Worm (Caenorhabditis elegans): ENCODE data around the gene nhr-27.

Gene nhr-27

DNA sequence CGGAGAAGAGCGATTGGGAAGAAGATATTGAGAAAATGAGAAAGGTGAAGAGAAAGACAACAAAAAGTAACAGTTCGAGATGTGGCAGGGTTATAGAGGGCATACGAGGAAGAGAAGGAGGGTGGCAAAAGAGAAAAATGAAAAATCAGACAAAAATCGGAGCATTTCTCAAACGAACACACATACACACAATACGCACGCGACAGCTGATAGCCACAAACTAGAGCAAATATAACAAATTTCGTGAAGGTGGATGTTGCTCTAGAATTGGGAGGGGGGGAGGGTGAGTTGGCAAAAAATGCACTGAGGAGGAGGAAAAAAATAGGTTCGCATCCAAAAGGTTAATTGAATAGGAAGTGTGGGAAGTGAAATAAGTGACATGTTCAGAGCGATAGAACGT, 17.1 kb upstream of the nhr-27 start:
- no peak for TF ChIP-seq dao-5 (tag; optimal IDR thresholded peaks at IDR 0.05)
- no peak for TF ChIP-seq him-1 (tag; optimal IDR thresholded peaks at IDR 0.05)
- no peak for TF ChIP-seq W03F9.2 (tag; optimal IDR thresholded peaks at IDR 0.05)

DNA sequence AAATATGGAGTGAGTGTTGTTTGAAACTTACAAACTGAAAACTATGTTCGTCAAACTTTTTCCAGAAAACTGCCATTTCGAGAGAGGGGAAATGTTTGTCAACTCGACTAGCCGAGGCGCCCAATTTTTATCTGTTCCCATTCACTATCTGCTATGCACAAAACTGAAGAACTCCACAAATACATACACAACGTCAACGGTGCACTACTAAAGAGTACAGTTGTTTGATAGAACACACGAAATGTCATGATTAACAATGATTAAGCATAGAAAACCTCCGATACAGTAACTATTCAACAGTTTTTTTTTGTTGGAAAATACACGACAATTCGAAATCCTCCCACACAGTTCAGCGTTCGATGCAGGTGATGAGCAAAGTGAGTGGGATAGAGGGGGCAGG, 11.4 kb upstream of the nhr-27 start:
- TF ChIP-seq dao-5 (tag; optimal IDR thresholded peaks at IDR 0.05) (no peak), him-1 (tag; optimal IDR thresholded peaks at IDR 0.05) (no peak), W03F9.2 (tag; optimal IDR thresholded peaks at IDR 0.05) (no peak)

DNA sequence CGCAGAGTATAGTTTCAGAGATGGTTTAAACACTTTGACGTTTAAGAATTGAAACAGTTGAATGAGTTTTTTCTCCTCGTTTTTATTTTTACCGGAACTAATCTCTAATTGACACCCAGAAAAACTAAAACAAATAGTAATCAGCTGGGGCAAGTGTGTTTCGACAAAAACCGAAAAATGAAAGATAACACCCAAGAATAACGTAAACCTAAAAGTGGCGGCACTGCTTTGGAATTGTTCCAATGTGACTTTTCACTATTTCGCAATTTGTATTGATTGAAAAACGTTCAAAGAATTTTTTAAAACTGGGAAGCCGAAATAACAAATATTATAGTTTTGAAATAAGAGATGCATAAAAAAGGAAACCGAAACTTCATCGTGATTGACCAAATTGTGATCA, 10.7 kb upstream of the nhr-27 start:
- no peak for TF ChIP-seq W03F9.2 (tag; optimal IDR thresholded peaks at IDR 0.05)
- no peak for TF ChIP-seq dao-5 (tag; optimal IDR thresholded peaks at IDR 0.05)
- no peak for TF ChIP-seq him-1 (tag; optimal IDR thresholded peaks at IDR 0.05)

DNA sequence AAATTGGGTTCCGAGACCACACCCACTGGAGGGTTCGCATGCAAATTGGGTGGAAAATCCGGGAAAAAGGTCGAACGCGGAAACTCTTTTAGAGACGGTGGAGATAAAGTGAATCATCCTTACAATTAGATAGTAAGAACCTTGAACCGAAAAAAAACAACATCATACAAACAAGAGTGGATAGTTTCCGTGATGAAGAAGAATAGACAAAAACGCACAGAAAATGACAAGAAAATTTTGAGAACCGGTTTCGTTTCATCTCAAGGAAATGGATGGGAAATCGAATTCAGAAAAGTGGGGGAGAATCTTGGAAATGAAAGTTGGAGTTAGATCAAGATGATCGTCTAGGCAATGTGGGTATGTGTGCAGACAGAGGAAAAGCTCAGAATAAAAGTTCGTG, 7.2 kb upstream of the nhr-27 start:
- TF ChIP-seq dao-5 (tag; optimal IDR thresholded peaks at IDR 0.05): no peak
- TF ChIP-seq W03F9.2 (tag; optimal IDR thresholded peaks at IDR 0.05): no peak
- no peak for TF ChIP-seq him-1 (tag; optimal IDR thresholded peaks at IDR 0.05)

DNA sequence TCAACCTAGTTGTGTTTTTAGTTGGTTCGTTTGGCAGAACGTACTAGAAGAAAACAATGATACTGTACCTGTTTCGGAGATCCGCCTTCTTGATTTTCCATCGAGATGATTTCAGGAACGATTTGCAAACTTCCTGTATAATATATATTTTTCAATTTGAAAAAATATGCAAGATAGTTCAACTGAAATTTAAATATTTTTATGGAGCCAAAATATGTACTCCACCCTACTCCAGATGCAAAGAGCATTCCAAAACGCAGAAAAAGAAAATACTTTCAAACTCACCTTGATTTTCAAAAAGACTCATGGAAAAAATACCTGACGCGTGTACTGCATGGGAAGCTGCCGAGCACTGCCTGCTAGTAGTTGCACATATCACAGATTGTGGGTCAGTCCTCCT, 5.4 kb upstream of the nhr-27 start, which contains the start of gene gei-3:
Gene gei-3, minus strand, starts transcription at position 101 of the 400 bp plus-strand sequence.
- no peak for TF ChIP-seq W03F9.2 (tag; optimal IDR thresholded peaks at IDR 0.05)
- TF ChIP-seq dao-5 (tag; optimal IDR thresholded peaks at IDR 0.05): no peak
- TF ChIP-seq him-1 (tag; optimal IDR thresholded peaks at IDR 0.05): no peak

ce11 chrX:12806926-12807325, 1.2 kb downstream of the nhr-27 start:
- TF ChIP-seq dao-5 (tag; optimal IDR thresholded peaks at IDR 0.05) (no peak), him-1 (tag; optimal IDR thresholded peaks at IDR 0.05) (no peak), W03F9.2 (tag; optimal IDR thresholded peaks at IDR 0.05) (no peak)

DNA sequence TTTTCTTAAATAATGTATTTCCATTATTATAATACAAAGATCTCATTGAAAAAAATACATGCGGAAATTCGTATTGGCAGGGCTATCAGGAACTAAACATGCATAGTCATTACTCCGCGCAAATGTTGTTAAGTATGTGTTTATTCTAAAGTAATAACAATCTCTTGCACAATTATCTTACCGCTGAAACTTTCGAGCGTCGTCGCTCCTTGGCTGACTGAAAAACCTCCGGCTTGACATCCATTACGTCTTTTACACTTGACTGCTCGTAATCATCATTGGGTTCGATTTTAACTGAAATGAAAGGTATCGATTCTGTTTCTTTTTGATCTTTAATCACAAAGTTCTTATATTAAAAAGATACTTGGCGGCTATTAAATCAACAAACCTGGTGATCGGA, 8.3 kb downstream of the nhr-27 start:
- TF ChIP-seq dao-5 (tag; optimal IDR thresholded peaks at IDR 0.05) (no peak), him-1 (tag; optimal IDR thresholded peaks at IDR 0.05) (no peak), W03F9.2 (tag; optimal IDR thresholded peaks at IDR 0.05) (no peak)

DNA sequence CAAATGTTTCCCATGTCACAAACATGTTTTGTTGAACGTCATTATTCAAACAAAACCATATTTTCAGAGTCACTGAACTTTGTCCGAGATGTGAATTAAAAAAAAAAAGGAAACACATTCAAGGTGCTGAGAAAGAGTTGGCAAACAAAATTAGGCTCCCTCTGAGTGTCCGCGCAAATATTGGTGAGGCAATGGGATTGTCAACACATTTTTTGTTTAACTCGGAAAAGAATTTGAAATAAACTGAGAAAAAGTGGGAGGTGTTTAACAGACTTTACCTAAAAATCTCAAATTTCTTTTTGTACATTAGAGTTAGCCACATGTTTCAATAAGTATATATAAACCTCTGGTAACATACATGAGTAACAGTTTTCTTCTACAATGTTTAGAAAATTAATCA, 14.3 kb downstream of the nhr-27 start, which contains the start of gene abf-6:
Gene abf-6, plus strand, starts transcription at position 323 of the 400 bp plus-strand sequence.
- TF ChIP-seq him-1 (tag; optimal IDR thresholded peaks at IDR 0.05) (no peak), dao-5 (tag; optimal IDR thresholded peaks at IDR 0.05) (no peak), W03F9.2 (tag; optimal IDR thresholded peaks at IDR 0.05) (no peak)

DNA sequence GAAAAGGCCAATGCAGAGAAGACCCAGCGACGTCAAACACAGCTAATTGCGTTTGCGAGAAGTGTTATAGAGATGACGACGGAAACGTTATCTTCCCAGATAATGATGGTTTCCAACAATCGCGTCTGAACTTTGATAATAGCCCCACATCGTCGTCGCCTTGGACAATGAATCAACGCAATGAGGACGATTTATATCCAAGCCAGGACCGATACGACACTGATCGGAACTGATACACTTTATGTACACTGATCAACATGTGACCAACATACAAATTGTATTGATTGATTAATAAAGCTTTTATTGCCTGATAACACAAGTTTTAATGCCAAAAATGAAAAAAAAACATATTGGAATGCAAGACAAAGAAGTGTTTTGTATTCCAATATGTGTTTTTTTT, 15.0 kb downstream of the nhr-27 start:
- no peak for TF ChIP-seq W03F9.2 (tag; optimal IDR thresholded peaks at IDR 0.05)
- TF ChIP-seq him-1 (tag; optimal IDR thresholded peaks at IDR 0.05): no peak
- no peak for TF ChIP-seq dao-5 (tag; optimal IDR thresholded peaks at IDR 0.05)

- no peak for TF ChIP-seq him-1 (tag; optimal IDR thresholded peaks at IDR 0.05)
- TF ChIP-seq W03F9.2 (tag; optimal IDR thresholded peaks at IDR 0.05): no peak
- no peak for TF ChIP-seq dao-5 (tag; optimal IDR thresholded peaks at IDR 0.05)
These were observed 15.6 kb downstream of the nhr-27 start, which contains the start of gene abf-5 for ce11 chrX:12792554-12792953. TSS of gene abf-5 (plus strand) at chrX:12792854.

ce11 chrX:12790036-12790435, 18.1 kb downstream of the nhr-27 start, which contains the start of gene str-123:
TSS of gene str-123 (plus strand) at chrX:12790336.
- no peak for TF ChIP-seq him-1 (tag; optimal IDR thresholded peaks at IDR 0.05)
- no peak for TF ChIP-seq dao-5 (tag; optimal IDR thresholded peaks at IDR 0.05)
- TF ChIP-seq W03F9.2 (tag; optimal IDR thresholded peaks at IDR 0.05): no peak

DNA sequence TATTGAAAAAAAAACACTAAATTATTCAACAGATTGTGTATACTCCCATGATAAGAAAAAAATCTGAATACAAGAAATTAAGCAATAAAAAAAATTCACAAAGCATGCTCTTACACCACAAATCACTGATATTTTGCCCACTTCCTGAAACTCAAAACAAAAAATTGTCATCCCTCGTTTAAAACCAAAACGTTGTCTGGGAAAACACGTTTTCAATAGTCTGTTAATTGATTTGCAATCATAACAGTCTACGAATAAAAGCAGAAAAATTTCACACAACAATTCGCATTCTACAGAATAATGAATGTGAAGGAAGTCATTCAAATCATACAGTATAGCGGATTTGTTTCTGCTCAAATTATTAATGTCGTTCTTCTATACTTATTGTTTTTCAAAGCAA, 20.5 kb downstream of the nhr-27 start, which contains the start of gene str-124:
Gene str-124, plus strand, starts transcription at position 301 of the 400 bp plus-strand sequence.
- no peak for TF ChIP-seq dao-5 (tag; optimal IDR thresholded peaks at IDR 0.05)
- TF ChIP-seq him-1 (tag; optimal IDR thresholded peaks at IDR 0.05): no peak
- TF ChIP-seq W03F9.2 (tag; optimal IDR thresholded peaks at IDR 0.05): no peak

ce11 chrX:12781712-12782444, 26.2 kb downstream of the nhr-27 start, which contains the start of gene alh-13:
TSS of gene alh-13 (plus strand) at chrX:12782394.
- TF ChIP-seq dao-5 (tag; optimal IDR thresholded peaks at IDR 0.05) (no peak), W03F9.2 (tag; optimal IDR thresholded peaks at IDR 0.05) (no peak), him-1 (tag; optimal IDR thresholded peaks at IDR 0.05) (no peak)

DNA sequence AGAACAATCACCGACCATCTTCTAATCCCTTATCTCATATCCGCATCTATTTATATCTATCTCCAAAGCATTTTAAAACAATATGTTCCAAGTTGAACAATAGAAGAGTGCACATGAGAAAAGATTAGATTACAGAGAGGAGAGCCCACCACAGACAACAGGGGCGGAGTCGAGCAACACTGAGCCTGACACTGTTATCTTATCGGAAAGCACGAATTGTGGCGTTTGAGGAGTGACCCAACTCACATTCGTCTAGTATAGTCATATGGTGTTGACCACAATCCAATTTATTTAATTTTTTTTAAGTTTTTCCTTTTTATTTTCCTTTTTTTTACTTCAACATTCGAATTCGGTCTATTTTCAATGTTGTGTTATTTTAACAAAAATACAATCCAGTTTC, 27.4 kb downstream of the nhr-27 start:
- TF ChIP-seq him-1 (tag; optimal IDR thresholded peaks at IDR 0.05): no peak
- no peak for TF ChIP-seq dao-5 (tag; optimal IDR thresholded peaks at IDR 0.05)
- no peak for TF ChIP-seq W03F9.2 (tag; optimal IDR thresholded peaks at IDR 0.05)

- TF ChIP-seq W03F9.2 (tag; optimal IDR thresholded peaks at IDR 0.05) (no peak), dao-5 (tag; optimal IDR thresholded peaks at IDR 0.05) (no peak), him-1 (tag; optimal IDR thresholded peaks at IDR 0.05) (no peak)
These were observed 38.4 kb downstream of the nhr-27 start, which contains the start of gene ilc-17.1 for ce11 chrX:12769697-12770096. TSS of gene ilc-17.1 (minus strand) at chrX:12769797.
